Worm (Caenorhabditis elegans) whole organism, young adult: ENCODE data around the gene ZK686.2.
A peak's percentile ranks its signal among the peaks of the same experiment; 100 is the strongest.

ENCODE experiments used
- B0019.2 ChIP-seq: fragments of 200-800 bp; sonication (Bioruptor generic); conservative IDR thresholded peaks from 2 replicates; pipeline ENCODE4 v1.3.6; 2022; ENCODE audit warnings: missing genetic modification reagents, missing genetic modification characterization, missing compliant biosample characterization
- C06A6.2 ChIP-seq: fragments of 200-800 bp; sonication (Bioruptor generic); conservative IDR thresholded peaks from 2 replicates; pipeline ENCODE4 v1.3.6; 2022; ENCODE audit warnings: missing genetic modification characterization, missing compliant biosample characterization
- F37B4.10 ChIP-seq: fragments of 200-800 bp; sonication (Bioruptor generic); IDR thresholded peaks from 2 replicates; pipeline ENCODE4 v1.3.6; 2022; ENCODE audit warnings: missing genetic modification characterization, missing compliant biosample characterization
- F57C9.4 ChIP-seq: sonication (generic microtip); optimal IDR thresholded peaks from 2 replicates; lab custom pipeline; 2017; ENCODE audit warnings: mild to moderate bottlenecking, missing genetic modification characterization, missing compliant biosample characterization
- K12H6.12 ChIP-seq: fragments of 200-800 bp; sonication (Bioruptor generic); optimal IDR thresholded peaks from 2 replicates; lab custom pipeline; 2018; ENCODE audit warnings: mild to moderate bottlenecking, missing genetic modification characterization, missing compliant biosample characterization
- ZK185.1 ChIP-seq: sonication (generic microtip); optimal IDR thresholded peaks from 2 replicates; lab custom pipeline; 2016; ENCODE audit warnings: mild to moderate bottlenecking, missing genetic modification characterization, missing compliant biosample characterization; ENCODE audit not compliant: poor library complexity, severe bottlenecking
- ama-1 ChIP-seq, 3 experiments: fragments of 150-350 bp in 1 of 3; sonication (generic microtip) in 2 of 3; optimal IDR thresholded peaks; 2 replicates each; lab custom pipeline; 2014 to 2018; ENCODE audit warnings: missing biosample characterization in 2 of 3, missing genetic modification characterization in 2 of 3, missing genetic modification reagents in 2 of 3
- athp-1 ChIP-seq: sonication (generic microtip); optimal IDR thresholded peaks from 2 replicates; lab custom pipeline; 2017; ENCODE audit warnings: mild to moderate bottlenecking, missing genetic modification characterization, missing compliant biosample characterization
- cebp-1 ChIP-seq, 2 experiments: fragments of 200-800 bp in 1 of 2; sonication (Bioruptor generic) in 1 of 2; sonication (generic microtip) in 1 of 2; IDR thresholded peaks in 1 of 2; optimal IDR thresholded peaks in 1 of 2; 2 replicates each; pipeline versions ENCODE4 v1.3.6 to Lab custom; 2017 to 2022; ENCODE audit warnings: missing compliant biosample characterization in 2 of 2, missing genetic modification characterization in 2 of 2, mild to moderate bottlenecking in 1 of 2, missing genetic modification reagents in 1 of 2, moderate library complexity in 1 of 2
- ceh-27 ChIP-seq: fragments of 200-800 bp; sonication (Bioruptor generic); optimal IDR thresholded peaks from 2 replicates; lab custom pipeline; 2018; ENCODE audit warnings: mild to moderate bottlenecking, missing genetic modification characterization, moderate library complexity, missing compliant biosample characterization
- ceh-40 ChIP-seq: fragments of 200-800 bp; sonication (Bioruptor generic); IDR thresholded peaks from 2 replicates; pipeline ENCODE4 v1.3.6; 2022; ENCODE audit warnings: missing genetic modification characterization, missing compliant biosample characterization
- die-1 ChIP-seq: sonication (generic microtip); optimal IDR thresholded peaks from 2 replicates; lab custom pipeline; 2016; ENCODE audit warnings: missing genotype, mild to moderate bottlenecking, missing genetic modification characterization, missing compliant biosample characterization
- dox-1 ChIP-seq: fragments of 200-800 bp; sonication (Bioruptor generic); IDR thresholded peaks from 2 replicates; pipeline ENCODE4 v1.3.6; 2022; ENCODE audit warnings: missing genetic modification reagents, missing genetic modification characterization, missing compliant biosample characterization
- dpl-1 ChIP-seq: fragments of 150-350 bp; optimal IDR thresholded peaks from 2 replicates; lab custom pipeline; 2014; ENCODE audit warnings: missing biosample characterization, missing genetic modification reagents, missing genetic modification characterization
- ekl-4 ChIP-seq: fragments of 200-800 bp; sonication (Bioruptor generic); IDR thresholded peaks from 2 replicates; pipeline ENCODE4 v1.3.6; 2022; ENCODE audit warnings: missing genetic modification reagents, missing genetic modification characterization, missing compliant biosample characterization
- ets-4 ChIP-seq: fragments of 200-800 bp; sonication (Bioruptor generic); optimal IDR thresholded peaks from 2 replicates; lab custom pipeline; 2018; ENCODE audit warnings: mild to moderate bottlenecking, missing genetic modification characterization, missing compliant biosample characterization
- hmg-1.2 ChIP-seq: fragments of 200-800 bp; sonication (Bioruptor generic); IDR thresholded peaks from 2 replicates; pipeline ENCODE4 v1.3.6; 2022; ENCODE audit warnings: missing genetic modification reagents, missing genetic modification characterization, missing compliant biosample characterization
- hmg-20 ChIP-seq: fragments of 200-800 bp; sonication (Bioruptor generic); IDR thresholded peaks from 2 replicates; pipeline ENCODE4 v1.3.6; 2022; ENCODE audit warnings: missing genetic modification reagents, missing genetic modification characterization, missing compliant biosample characterization
- lin-35 ChIP-seq, 3 experiments: fragments of 150-350 bp in 2 of 3; sonication (generic microtip) in 1 of 3; optimal IDR thresholded peaks; 2 replicates each; lab custom pipeline; 2014 to 2018; ENCODE audit warnings: missing biosample characterization in 3 of 3, missing genetic modification characterization in 3 of 3, missing genetic modification reagents in 3 of 3
- lin-54 ChIP-seq: fragments of 200-800 bp; sonication (Bioruptor generic); optimal IDR thresholded peaks from 2 replicates; lab custom pipeline; 2018; ENCODE audit warnings: mild to moderate bottlenecking, missing genetic modification characterization, missing compliant biosample characterization
- nfyb-1 ChIP-seq: fragments of 200-800 bp; sonication (Bioruptor generic); IDR thresholded peaks from 2 replicates; pipeline ENCODE4 v1.3.6; 2022; ENCODE audit warnings: missing genetic modification reagents, missing genetic modification characterization, missing compliant biosample characterization
- nhr-90 ChIP-seq: sonication (generic microtip); optimal IDR thresholded peaks from 2 replicates; lab custom pipeline; 2016; ENCODE audit warnings: missing genotype, mild to moderate bottlenecking, missing genetic modification characterization, missing compliant biosample characterization
- rcor-1 ChIP-seq: fragments of 200-800 bp; sonication (Bioruptor generic); IDR thresholded peaks from 2 replicates; pipeline ENCODE4 v1.3.6; 2022; ENCODE audit warnings: missing genetic modification reagents, missing genetic modification characterization, missing compliant biosample characterization
- rpc-1 ChIP-seq, 2 experiments: fragments of 150-350 bp in 1 of 2; sonication (generic microtip) in 1 of 2; optimal IDR thresholded peaks; 2 replicates each; lab custom pipeline; 2014 to 2018; ENCODE audit warnings: missing biosample characterization in 1 of 2, missing genetic modification characterization in 1 of 2, missing genetic modification reagents in 1 of 2, missing genotype in 1 of 2
- snpc-3.4 ChIP-seq: sonication (generic microtip); optimal IDR thresholded peaks from 2 replicates; lab custom pipeline; 2017; ENCODE audit warnings: missing genetic modification characterization, mild to moderate bottlenecking, missing compliant biosample characterization, antibody characterized with exemption, moderate library complexity, missing genotype, missing genetic modification reagents
- somi-1 ChIP-seq: fragments of 200-800 bp; sonication (Bioruptor generic); optimal IDR thresholded peaks from 2 replicates; lab custom pipeline; 2018; ENCODE audit warnings: mild to moderate bottlenecking, missing genetic modification characterization, missing compliant biosample characterization
- tlf-1 ChIP-seq: fragments of 200-800 bp; sonication (Bioruptor generic); optimal IDR thresholded peaks from 2 replicates; lab custom pipeline; 2018; ENCODE audit warnings: mild to moderate bottlenecking, missing genetic modification characterization, missing compliant biosample characterization
- unc-62 ChIP-seq: fragments of 150-350 bp; optimal IDR thresholded peaks from 2 replicates; lab custom pipeline; 2014; ENCODE audit warnings: missing biosample characterization, missing genetic modification reagents, missing genetic modification characterization
- zfh-2 ChIP-seq: fragments of 200-800 bp; sonication (Bioruptor generic); conservative IDR thresholded peaks from 2 replicates; pipeline ENCODE4 v1.3.6; 2022; ENCODE audit warnings: missing genetic modification reagents, missing genetic modification characterization, missing compliant biosample characterization
- ztf-18 ChIP-seq: sonication (generic microtip); optimal IDR thresholded peaks from 2 replicates; lab custom pipeline; 2016; ENCODE audit warnings: missing genotype, mild to moderate bottlenecking, missing genetic modification characterization, missing compliant biosample characterization
- ztf-6 ChIP-seq: fragments of 200-800 bp; sonication (Bioruptor generic); IDR thresholded peaks from 2 replicates; pipeline ENCODE4 v1.3.6; 2022; ENCODE audit warnings: missing genetic modification reagents, missing genetic modification characterization, missing compliant biosample characterization

ZK686.2 gene

DNA sequence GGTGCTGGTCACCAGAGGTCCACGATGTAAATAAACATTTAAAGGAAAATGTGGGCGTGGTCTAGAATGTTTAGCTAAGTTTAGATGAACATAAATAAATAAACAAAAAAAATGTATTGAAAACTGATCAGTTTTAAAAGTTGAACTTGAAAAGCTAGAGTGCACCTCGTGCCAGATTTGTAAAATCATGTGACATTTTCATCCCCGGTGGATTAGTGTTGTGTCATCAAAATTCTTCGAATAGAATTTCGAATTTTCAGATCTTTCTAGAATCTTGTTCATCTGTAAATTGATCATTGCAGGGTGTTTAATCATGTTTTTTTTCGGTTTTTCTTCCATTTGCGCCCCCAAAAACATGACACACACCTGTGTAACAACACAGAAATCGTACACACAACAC is 39.4 kb downstream of the ZK686.2 start:
- no peak for TF ChIP-seq tlf-1 (GFP tag; lab: Kevin White, UChicago)
- no peak for TF ChIP-seq ZK185.1 (tag; lab: Kevin White, UChicago)
- TF ChIP-seq unc-62 (GFP tag; lab: Kevin White, UChicago), result no peak
- TF ChIP-seq nhr-90, result no peak
- no peak for TF ChIP-seq ztf-18 (tag; lab: Kevin White, UChicago)
- no peak for TF ChIP-seq athp-1 (tag; lab: Kevin White, UChicago)
- no peak for TF ChIP-seq hmg-20 (GFP tag; lab: Robert Waterston, UW)
- no peak for TF ChIP-seq F57C9.4 (tag; lab: Kevin White, UChicago)
- no peak for TF ChIP-seq rcor-1 (GFP tag; lab: Robert Waterston, UW)
- TF ChIP-seq, all 124 proteins: peak for 0

ce11 chrIII:7725483-7726250 is 40.2 kb downstream of the ZK686.2 start:
- TF ChIP-seq dox-1 (GFP tag; lab: Robert Waterston, UW), result peak; percentile 36; the same call in 1 of the 2 replicates
- TF ChIP-seq snpc-3.4 (tag; lab: Kevin White, UChicago), result no peak
- peak; percentile 27; the same call in 1 of the 2 replicates for TF ChIP-seq nfyb-1
- TF ChIP-seq C06A6.2 (GFP tag; lab: Robert Waterston, UW), result no peak
- no peak for TF ChIP-seq ets-4 (GFP tag; lab: Kevin White, UChicago)
- no peak for TF ChIP-seq lin-54
- no peak for TF ChIP-seq rpc-1 (optimal IDR thresholded peaks at IDR 0.05; lab: Kevin White, UChicago)
- no peak for TF ChIP-seq rpc-1 (tag; optimal IDR thresholded peaks at IDR 0.05; lab: Kevin White, UChicago)
- 0 out of 2 replicates have a peak, but pooled peaks have one; percentile 45 for TF ChIP-seq ekl-4 (GFP tag; lab: Robert Waterston, UW)
- TF ChIP-seq dpl-1 (GFP tag; lab: Kevin White, UChicago), result no peak
- TF ChIP-seq ceh-27, result peak; percentile 27
- no peak for TF ChIP-seq F37B4.10
- peak; percentile 39; the same call in 1 of the 2 replicates for TF ChIP-seq zfh-2
- TF ChIP-seq cebp-1 (GFP tag; IDR thresholded peaks at IDR 0.05; lab: Robert Waterston, UW), result no peak
- TF ChIP-seq cebp-1 (tag; optimal IDR thresholded peaks at IDR 0.05; lab: Kevin White, UChicago), result peak; percentile 8
- TF ChIP-seq B0019.2 (GFP tag; lab: Robert Waterston, UW), result no peak
- TF ChIP-seq ztf-6 (GFP tag; lab: Robert Waterston, UW), result no peak
- TF ChIP-seq ama-1 (optimal IDR thresholded peaks at IDR 0.05; lab: Kevin White, UChicago), result no peak
- peak in 1 of 2 experiments; percentile 33 for TF ChIP-seq ama-1 (GFP tag; optimal IDR thresholded peaks at IDR 0.05; lab: Kevin White, UChicago)
- TF ChIP-seq K12H6.12, result peak; percentile 16
- no peak for TF ChIP-seq ceh-40 (GFP tag; lab: Robert Waterston, UW)
- peak in 1 of 3 experiments; percentile 37 for TF ChIP-seq lin-35 (GFP tag; optimal IDR thresholded peaks at IDR 0.05; lab: Kevin White, UChicago)
- peak; percentile 5; the same call in 1 of the 2 replicates for TF ChIP-seq hmg-1.2 (GFP tag; lab: Robert Waterston, UW)

DNA sequence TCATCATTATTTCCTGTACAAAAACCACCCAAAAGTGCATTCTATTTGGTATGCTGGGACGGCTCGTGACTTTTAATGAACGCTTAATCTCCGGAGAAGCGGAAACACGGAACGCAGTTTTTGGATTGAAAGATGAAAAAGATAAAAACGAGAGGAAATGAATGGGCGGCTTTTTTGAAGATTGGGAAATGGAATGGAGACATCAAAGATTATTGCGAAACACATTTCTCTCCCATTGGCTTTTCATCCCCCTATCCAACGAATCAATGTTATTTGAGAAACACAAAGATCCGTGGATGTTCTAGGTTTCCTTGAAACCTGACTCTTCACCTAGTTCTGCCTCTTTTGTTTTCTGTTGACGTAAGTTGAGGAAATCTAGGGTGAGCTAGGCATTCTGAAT is 41.4 kb downstream of the ZK686.2 start:
- peak; percentile 10 for TF ChIP-seq somi-1
- peak; percentile 58 for TF ChIP-seq K12H6.12
- peak; percentile 36; the same call in 1 of the 2 replicates for TF ChIP-seq cebp-1 (GFP tag; IDR thresholded peaks at IDR 0.05; lab: Robert Waterston, UW)
- peak; percentile 93 for TF ChIP-seq cebp-1 (tag; optimal IDR thresholded peaks at IDR 0.05; lab: Kevin White, UChicago)
- no peak for TF ChIP-seq die-1 (tag; lab: Kevin White, UChicago)
